Fruit fly (Drosophila melanogaster): Measurements from ENCODE around the gene noc.

Gene noc

DNA sequence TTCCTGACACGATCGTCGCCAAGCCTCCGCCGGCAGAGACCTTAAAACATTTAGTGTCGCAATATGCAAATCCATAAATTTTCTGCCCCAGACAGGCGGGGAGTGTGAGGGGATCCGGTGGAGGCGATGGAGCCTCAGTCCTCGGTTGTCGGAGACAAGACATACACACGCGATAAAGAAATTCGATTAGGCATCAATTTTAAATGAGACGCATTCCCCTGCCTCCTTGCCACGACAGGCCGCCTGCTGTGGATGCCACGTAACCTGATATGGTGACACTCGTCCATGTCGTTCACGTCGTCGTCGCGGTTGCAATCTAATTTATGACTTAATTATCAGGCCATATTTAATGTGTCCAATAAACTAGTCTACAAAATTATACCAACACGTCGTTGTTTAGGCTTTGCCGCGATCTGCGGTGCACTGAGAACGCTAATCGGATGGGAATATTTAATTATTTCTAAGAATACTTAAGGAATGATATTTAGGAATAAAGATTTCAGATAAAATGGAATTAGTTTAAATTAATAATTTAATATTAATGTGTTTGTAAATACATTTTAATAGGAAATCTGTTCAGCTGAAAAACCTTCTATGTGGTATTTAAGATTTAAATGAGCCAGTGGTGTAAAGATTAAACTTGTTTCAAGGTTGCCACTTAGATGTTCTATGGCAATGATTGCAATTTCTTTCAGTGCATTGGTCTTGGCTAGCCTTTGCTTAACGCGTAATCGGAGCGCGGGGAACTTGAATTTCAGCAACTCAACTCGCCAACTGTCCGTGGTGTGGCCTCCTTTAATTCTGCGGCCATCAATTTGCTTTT, 24.8 kb downstream of the noc start (continued):
- TF ChIP-seq sens-2 (GFP tag; IDR thresholded peaks at IDR 0.05), result no peak
- TF ChIP-seq ato (GFP tag; IDR thresholded peaks at IDR 0.05; ENCODE audit: partially characterized antibody), result no peak
- no peak for TF ChIP-seq Sry-δ (GFP tag; optimal IDR thresholded peaks at IDR 0.05)
- TF ChIP-seq Oaz (GFP tag; IDR thresholded peaks at IDR 0.05), result no peak
- no peak for TF ChIP-seq Bgb (GFP tag; IDR thresholded peaks at IDR 0.05; ENCODE audit: partially characterized antibody)
- TF ChIP-seq kah (GFP tag; optimal IDR thresholded peaks at IDR 0.05), result peak; percentile 35
- TF ChIP-seq pros (GFP tag; optimal IDR thresholded peaks at IDR 0.05), result peak; percentile 13
- TF ChIP-seq CG9876 (GFP tag; optimal IDR thresholded peaks at IDR 0.05), result no peak
- TF ChIP-seq aop (GFP tag; IDR thresholded peaks at IDR 0.05), result no peak
- TF ChIP-seq CG2889 (GFP tag; IDR thresholded peaks at IDR 0.05), result no peak
- no peak for TF ChIP-seq Opbp (GFP tag; IDR thresholded peaks at IDR 0.05; ENCODE audit: partially characterized antibody)
- TF ChIP-seq CG10366 (GFP tag; IDR thresholded peaks at IDR 0.05), result no peak; the same call in none of the 2 replicates
- TF ChIP-seq CG7963 (GFP tag; IDR thresholded peaks at IDR 0.05; ENCODE audit: partially characterized antibody), result no peak
- no peak for TF ChIP-seq tna (GFP tag; IDR thresholded peaks at IDR 0.05; ENCODE audit: partially characterized antibody)
- peak; percentile 16 for TF ChIP-seq CG9817 (tag; optimal IDR thresholded peaks at IDR 0.05)
- peak; percentile 52 for TF ChIP-seq CG1529 (GFP tag; optimal IDR thresholded peaks at IDR 0.05)
- peak; percentile 57; the same call in 1 of the 2 replicates for TF ChIP-seq CG5953 (GFP tag; IDR thresholded peaks at IDR 0.05)
- TF ChIP-seq fd96Cb (tag; optimal IDR thresholded peaks at IDR 0.05), result peak; percentile 80
- 0 out of 2 replicates have a peak, but pooled peaks have one; percentile 12 for TF ChIP-seq CG1024 (GFP tag; IDR thresholded peaks at IDR 0.05)
- no peak for TF ChIP-seq pho (GFP tag; optimal IDR thresholded peaks at IDR 0.05)
- no peak for TF ChIP-seq CG10274 (GFP tag; optimal IDR thresholded peaks at IDR 0.05)
- no peak for TF ChIP-seq cad (GFP tag; optimal IDR thresholded peaks at IDR 0.05)
- no peak for TF ChIP-seq stwl (tag; optimal IDR thresholded peaks at IDR 0.05)
- 0 out of 3 replicates have a peak, but pooled peaks have one; percentile 30 for TF ChIP-seq B-H1 (GFP tag; IDR thresholded peaks at IDR 0.05)
- no peak for TF ChIP-seq CG6765 (GFP tag; optimal IDR thresholded peaks at IDR 0.05)
- peak; percentile 62 for TF ChIP-seq CG8388 (GFP tag; optimal IDR thresholded peaks at IDR 0.05)
- TF ChIP-seq Ets97D (GFP tag; optimal IDR thresholded peaks at IDR 0.05), result no peak
- TF ChIP-seq Dbx (GFP tag; IDR thresholded peaks at IDR 0.05), result no peak
- TF ChIP-seq CG3838 (GFP tag; optimal IDR thresholded peaks at IDR 0.05), result no peak
- TF ChIP-seq GATAe (GFP tag; conservative IDR thresholded peaks at IDR 0.05), result no peak
- no peak for TF ChIP-seq p53 (GFP tag; optimal IDR thresholded peaks at IDR 0.05)
- peak; percentile 44; the same call in 1 of the 2 replicates for TF ChIP-seq E2f2 (GFP tag; IDR thresholded peaks at IDR 0.05)
- peak in 1 of 3 experiments; percentile 43 for TF ChIP-seq Stat92E (GFP tag; optimal IDR thresholded peaks at IDR 0.05)
- no peak for TF ChIP-seq psq (GFP tag; optimal IDR thresholded peaks at IDR 0.05)
- TF ChIP-seq CG12104 (GFP tag; optimal IDR thresholded peaks at IDR 0.05), result peak; percentile 23
- peak; percentile 38; the same call in 1 of the 2 replicates for TF ChIP-seq Atf6 (GFP tag; IDR thresholded peaks at IDR 0.05)
- TF ChIP-seq NFAT (GFP tag; IDR thresholded peaks at IDR 0.05), result no peak
- peak; percentile 72 for TF ChIP-seq CG9727 (GFP tag; optimal IDR thresholded peaks at IDR 0.05)
- no peak for TF ChIP-seq YL-1 (GFP tag; optimal IDR thresholded peaks at IDR 0.05)
- TF ChIP-seq CG31365 (tag; optimal IDR thresholded peaks at IDR 0.05), result no peak
- no peak for TF ChIP-seq Optix (GFP tag; IDR thresholded peaks at IDR 0.05)
- TF ChIP-seq Dip2 (GFP tag; IDR thresholded peaks at IDR 0.05), result no peak
- TF ChIP-seq twi (tag; optimal IDR thresholded peaks at IDR 0.05), result peak; percentile 38
- TF ChIP-seq Max (GFP tag; optimal IDR thresholded peaks at IDR 0.05), result peak; percentile 59
- no peak for TF ChIP-seq Lpt (GFP tag; optimal IDR thresholded peaks at IDR 0.05)
- peak; percentile 15 for TF ChIP-seq CG33557 (GFP tag; optimal IDR thresholded peaks at IDR 0.05)
- TF ChIP-seq Xrp1 (GFP tag; IDR thresholded peaks at IDR 0.05), result peak; percentile 80
- peak; percentile 79 for TF ChIP-seq CG12391 (tag; optimal IDR thresholded peaks at IDR 0.05)
- no peak for TF ChIP-seq CG10462 (GFP tag; optimal IDR thresholded peaks at IDR 0.05)

Data from whole organism, embryonic.